Fruit fly (Drosophila melanogaster): ENCODE measurements around the gene vn.
A peak's percentile ranks its signal among the peaks of the same experiment; 100 is the strongest.

vn gene

DNA sequence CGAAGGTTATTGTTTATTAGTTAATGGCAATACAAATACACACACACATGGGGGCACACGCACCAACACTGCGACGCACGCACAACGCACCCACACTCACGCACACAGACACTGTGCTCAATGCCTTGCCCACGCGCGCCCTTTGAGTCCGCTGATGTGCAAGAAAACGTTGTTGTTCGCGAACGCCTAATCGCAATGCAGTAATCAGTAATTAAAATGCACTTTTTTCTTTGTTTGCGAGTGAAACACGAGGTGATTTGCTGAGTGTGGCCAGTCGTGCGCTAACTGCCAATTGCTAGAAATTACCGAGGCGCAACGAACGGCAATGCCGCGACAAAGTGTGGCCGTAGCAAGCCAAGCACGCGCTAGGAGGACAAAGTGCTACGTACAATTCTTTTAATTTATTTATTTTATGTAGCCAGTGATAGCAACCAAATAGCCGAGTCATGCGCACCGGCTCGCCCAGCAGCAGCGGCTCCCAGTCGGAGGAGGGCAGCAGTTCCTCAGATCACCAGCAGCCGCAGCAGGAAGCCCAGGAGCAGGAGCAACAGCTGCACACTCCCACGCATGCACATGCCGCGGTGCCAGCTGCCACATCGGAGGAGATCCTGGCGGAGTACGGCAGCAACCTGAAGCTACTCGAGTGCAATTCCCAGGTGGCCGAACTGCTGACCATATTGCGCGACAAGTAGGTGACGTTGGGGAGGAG is 34.7 kb downstream of the vn start, which contains the start of the genes S6k and kri (continued):
- no peak for TF ChIP-seq Atf-2 (GFP tag; optimal IDR thresholded peaks at IDR 0.05)
- no peak for TF ChIP-seq CG15073 (GFP tag; optimal IDR thresholded peaks at IDR 0.05)
- no peak for TF ChIP-seq dysf (GFP tag; IDR thresholded peaks at IDR 0.05)
- TF ChIP-seq chinmo (GFP tag; IDR thresholded peaks at IDR 0.05; ENCODE audit: partially characterized antibody) = peak; percentile 92; the same call in 2 of the 4 replicates
- no peak for TF ChIP-seq org-1 (GFP tag; optimal IDR thresholded peaks at IDR 0.05)
- no peak for TF ChIP-seq CG14667 (GFP tag; IDR thresholded peaks at IDR 0.05)
- no peak for TF ChIP-seq lola (GFP tag; optimal IDR thresholded peaks at IDR 0.05)
- peak; percentile 81 for TF ChIP-seq trem (tag; optimal IDR thresholded peaks at IDR 0.05)
- no peak for TF ChIP-seq H2.0 (GFP tag; IDR thresholded peaks at IDR 0.05)
- TF ChIP-seq CG6813 (GFP tag; optimal IDR thresholded peaks at IDR 0.05) = no peak
- TF ChIP-seq pho (GFP tag; optimal IDR thresholded peaks at IDR 0.05) = no peak
- TF ChIP-seq CG31441 (GFP tag; IDR thresholded peaks at IDR 0.05) = no peak
- no peak for TF ChIP-seq CkIIα-i1 (GFP tag; IDR thresholded peaks at IDR 0.05)
- no peak for TF ChIP-seq CG8388 (GFP tag; optimal IDR thresholded peaks at IDR 0.05)
- TF ChIP-seq nmo (GFP tag; optimal IDR thresholded peaks at IDR 0.05) = peak; percentile 37
- TF ChIP-seq zfh2 (GFP tag; optimal IDR thresholded peaks at IDR 0.05) = no peak
- no peak for TF ChIP-seq dmrt99B (tag; optimal IDR thresholded peaks at IDR 0.05)
- no peak for TF ChIP-seq sc (optimal IDR thresholded peaks at IDR 0.05)
- no peak for TF ChIP-seq sc (GFP tag; optimal IDR thresholded peaks at IDR 0.05)
- peak; percentile 62 for TF ChIP-seq CG12299 (tag; optimal IDR thresholded peaks at IDR 0.05)
- TF ChIP-seq CG4820 (GFP tag; optimal IDR thresholded peaks at IDR 0.05) = no peak
- peak; percentile 86 for TF ChIP-seq abd-A (tag; optimal IDR thresholded peaks at IDR 0.05)
- no peak for TF ChIP-seq Mrtf (GFP tag; IDR thresholded peaks at IDR 0.05)
- no peak for TF ChIP-seq cad (GFP tag; optimal IDR thresholded peaks at IDR 0.05)
- TF ChIP-seq CG8478 (optimal IDR thresholded peaks at IDR 0.05) = peak; percentile 62
- no peak for TF ChIP-seq tna (GFP tag; IDR thresholded peaks at IDR 0.05; ENCODE audit: partially characterized antibody)
- no peak for TF ChIP-seq Lpt (GFP tag; optimal IDR thresholded peaks at IDR 0.05)
- TF ChIP-seq bab2 (GFP tag; optimal IDR thresholded peaks at IDR 0.05) = no peak
- TF ChIP-seq CoRest (tag; optimal IDR thresholded peaks at IDR 0.05) = no peak
- no peak for TF ChIP-seq gem (tag; optimal IDR thresholded peaks at IDR 0.05)
- TF ChIP-seq CG7357 (GFP tag; IDR thresholded peaks at IDR 0.05) = no peak
- TF ChIP-seq Hr51 (GFP tag; optimal IDR thresholded peaks at IDR 0.05) = no peak
- no peak for TF ChIP-seq CG8944 (GFP tag; optimal IDR thresholded peaks at IDR 0.05)
- TF ChIP-seq Rx (GFP tag; IDR thresholded peaks at IDR 0.05) = no peak
- TF ChIP-seq CG10274 (GFP tag; optimal IDR thresholded peaks at IDR 0.05) = no peak
- no peak for TF ChIP-seq pb (GFP tag; optimal IDR thresholded peaks at IDR 0.05)
- TF ChIP-seq CG17359 (tag; optimal IDR thresholded peaks at IDR 0.05) = no peak
- TF ChIP-seq CG2129 (GFP tag; IDR thresholded peaks at IDR 0.05; ENCODE audit: partially characterized antibody) = no peak
- no peak for TF ChIP-seq CG6272 (GFP tag; IDR thresholded peaks at IDR 0.05)
- TF ChIP-seq B-H1 (GFP tag; IDR thresholded peaks at IDR 0.05) = no peak
- no peak for TF ChIP-seq disco-r (GFP tag; optimal IDR thresholded peaks at IDR 0.05)
- no peak for TF ChIP-seq gsb-n (tag; optimal IDR thresholded peaks at IDR 0.05)
- TF ChIP-seq nerfin-2 (GFP tag; IDR thresholded peaks at IDR 0.05; ENCODE audit: partially characterized antibody) = 0 out of 2 replicates have a peak, but pooled peaks have one; percentile 10
- no peak for TF ChIP-seq CG10959 (GFP tag; IDR thresholded peaks at IDR 0.05)
- TF ChIP-seq inv (GFP tag; IDR thresholded peaks at IDR 0.05; ENCODE audit: partially characterized antibody) = no peak
- no peak for TF ChIP-seq ato (GFP tag; IDR thresholded peaks at IDR 0.05; ENCODE audit: partially characterized antibody)
- no peak for TF ChIP-seq wdn (GFP tag; IDR thresholded peaks at IDR 0.05)
- TF ChIP-seq CG17186 (GFP tag; optimal IDR thresholded peaks at IDR 0.05) = peak; percentile 89
- TF ChIP-seq gsb (GFP tag; IDR thresholded peaks at IDR 0.05) = no peak
- peak; percentile 54 for TF ChIP-seq BEAF-32 (GFP tag; optimal IDR thresholded peaks at IDR 0.05)

Measured in whole organism, embryonic.